Worm (Caenorhabditis elegans) whole organism, young adult: ENCODE results near the gene ceh-27.

Source experiments
- C06A6.2 ChIP-seq: fragments of 200-800 bp; sonication (Bioruptor generic); conservative IDR thresholded peaks from 2 replicates; pipeline ENCODE4 v1.3.6; 2022; ENCODE audit warnings: missing genetic modification characterization, missing compliant biosample characterization
- T26A5.8 ChIP-seq: sonication (generic microtip); optimal IDR thresholded peaks from 2 replicates; lab custom pipeline; 2016; ENCODE audit warnings: missing genetic modification characterization, missing compliant biosample characterization
- aptf-3 ChIP-seq: fragments of 200-800 bp; sonication (Bioruptor generic); IDR thresholded peaks from 2 replicates; pipeline ENCODE4 v1.3.6; 2022; ENCODE audit warnings: missing genetic modification characterization, missing compliant biosample characterization
- ceh-40 ChIP-seq: fragments of 200-800 bp; sonication (Bioruptor generic); IDR thresholded peaks from 2 replicates; pipeline ENCODE4 v1.3.6; 2022; ENCODE audit warnings: missing genetic modification characterization, missing compliant biosample characterization
- die-1 ChIP-seq: sonication (generic microtip); optimal IDR thresholded peaks from 2 replicates; lab custom pipeline; 2016; ENCODE audit warnings: missing genotype, mild to moderate bottlenecking, missing genetic modification characterization, missing compliant biosample characterization
- ekl-4 ChIP-seq: fragments of 200-800 bp; sonication (Bioruptor generic); IDR thresholded peaks from 2 replicates; pipeline ENCODE4 v1.3.6; 2022; ENCODE audit warnings: missing genetic modification reagents, missing genetic modification characterization, missing compliant biosample characterization
- lag-1 ChIP-seq: fragments of 200-800 bp; sonication (Bioruptor generic); IDR thresholded peaks from 2 replicates; pipeline ENCODE4 v1.3.6; 2022; ENCODE audit warnings: missing genetic modification reagents, missing genetic modification characterization, missing compliant biosample characterization
- let-607 ChIP-seq, 2 experiments: fragments of 200-800 bp in 1 of 2; sonication (Bioruptor generic) in 1 of 2; sonication (generic microtip) in 1 of 2; optimal IDR thresholded peaks; 2 replicates each; lab custom pipeline; 2016 to 2018; ENCODE audit warnings: mild to moderate bottlenecking in 2 of 2, missing compliant biosample characterization in 2 of 2, missing genetic modification characterization in 2 of 2, moderate library complexity in 2 of 2, missing genotype in 1 of 2
- nhr-90 ChIP-seq: sonication (generic microtip); optimal IDR thresholded peaks from 2 replicates; lab custom pipeline; 2016; ENCODE audit warnings: missing genotype, mild to moderate bottlenecking, missing genetic modification characterization, missing compliant biosample characterization
- pha-4 ChIP-seq: fragments of 150-350 bp; sonication (generic microtip); optimal IDR thresholded peaks from 2 replicates; lab custom pipeline; 2014; ENCODE audit warnings: missing biosample characterization, missing genetic modification reagents, missing genetic modification characterization
- zfh-2 ChIP-seq: fragments of 200-800 bp; sonication (Bioruptor generic); conservative IDR thresholded peaks from 2 replicates; pipeline ENCODE4 v1.3.6; 2022; ENCODE audit warnings: missing genetic modification reagents, missing genetic modification characterization, missing compliant biosample characterization

DNA sequence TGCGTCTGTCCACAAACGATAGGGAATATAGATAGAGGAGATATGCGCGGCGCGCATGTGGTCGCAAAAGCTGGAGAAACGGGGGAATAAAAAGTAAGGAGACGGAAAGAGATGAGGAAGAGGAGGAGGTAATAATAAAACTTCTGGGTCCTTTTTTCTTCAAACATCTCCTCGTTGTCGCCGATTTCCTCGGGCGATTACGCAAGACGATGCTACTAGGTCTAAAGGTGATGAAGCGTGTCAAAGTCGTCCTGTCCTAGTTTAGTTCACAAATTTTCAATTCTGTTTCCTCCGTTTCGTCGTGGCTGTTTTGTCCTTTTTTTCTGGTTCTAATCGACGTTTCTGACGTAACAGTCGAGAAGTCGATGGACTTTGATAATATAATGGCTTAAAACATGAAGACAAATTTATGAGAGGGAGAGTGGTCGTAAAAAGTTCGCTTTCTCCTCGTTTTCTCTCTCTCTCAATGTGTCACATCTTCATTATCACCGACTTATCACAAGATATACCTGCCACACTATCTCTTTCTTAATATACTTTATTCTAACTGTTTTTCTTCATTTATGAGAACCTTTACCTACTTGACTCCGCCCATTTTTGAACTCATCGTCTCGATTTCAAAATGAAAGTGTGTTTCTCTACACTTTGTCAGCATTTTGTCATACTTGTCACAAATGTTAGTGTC, 15.8 kb upstream of the ceh-27 start:
- TF ChIP-seq die-1 (tag; lab: Kevin White, UChicago) (no peak), let-607 (tag; optimal IDR thresholded peaks at IDR 0.05; lab: Kevin White, UChicago) (no peak), ekl-4 (GFP tag; lab: Robert Waterston, UW) (no peak), aptf-3 (GFP tag; lab: Robert Waterston, UW) (no peak), nhr-90 (tag; lab: Kevin White, UChicago) (no peak), C06A6.2 (no peak), lag-1 (GFP tag; lab: Robert Waterston, UW) (no peak), ceh-40 (GFP tag; lab: Robert Waterston, UW) (no peak), pha-4 (tag; lab: Kevin White, UChicago) (no peak), zfh-2 (GFP tag; lab: Robert Waterston, UW) (no peak), T26A5.8 (tag; lab: Kevin White, UChicago) (no peak)
